Worm (Caenorhabditis elegans) whole organism, mixed stage, embryonic: ENCODE measurements around the gene rbm-25.

ENCODE experiments used
- M03D4.4 ChIP-seq: sonication (generic microtip); optimal IDR thresholded peaks from 2 replicates; lab custom pipeline; 2017; ENCODE audit warnings: mild to moderate bottlenecking, missing genetic modification characterization, missing compliant biosample characterization
- bed-3 ChIP-seq: fragments of 200-800 bp; sonication (Bioruptor generic); optimal IDR thresholded peaks from 3 replicates; lab custom pipeline; 2018; ENCODE audit warnings: mild to moderate bottlenecking, missing genetic modification characterization, moderate library complexity, missing compliant biosample characterization
- blmp-1 ChIP-seq: fragments of 150-350 bp; optimal IDR thresholded peaks from 2 replicates; lab custom pipeline; 2014; ENCODE audit warnings: missing biosample characterization, missing genetic modification characterization
- ceh-39 ChIP-seq: fragments of 150-350 bp; optimal IDR thresholded peaks from 2 replicates; lab custom pipeline; 2014; ENCODE audit warnings: missing biosample characterization, missing genetic modification characterization
- ceh-43 ChIP-seq: fragments of 200-800 bp; sonication (Bioruptor generic); optimal IDR thresholded peaks from 2 replicates; lab custom pipeline; 2018; ENCODE audit warnings: mild to moderate bottlenecking, missing genetic modification characterization, moderate library complexity, missing compliant biosample characterization
- ceh-83 ChIP-seq: fragments of 200-800 bp; sonication (Bioruptor generic); optimal IDR thresholded peaks from 2 replicates; lab custom pipeline; 2018; ENCODE audit warnings: mild to moderate bottlenecking, missing genetic modification characterization, missing compliant biosample characterization
- ces-1 ChIP-seq: fragments of 150-350 bp; optimal IDR thresholded peaks from 2 replicates; lab custom pipeline; 2014; ENCODE audit warnings: missing biosample characterization, missing genetic modification reagents, missing genetic modification characterization
- cnd-1 ChIP-seq: fragments of 200-800 bp; sonication (Bioruptor generic); optimal IDR thresholded peaks from 2 replicates; lab custom pipeline; 2018; ENCODE audit warnings: mild to moderate bottlenecking, missing genetic modification characterization, missing compliant biosample characterization
- drap-1 ChIP-seq: fragments of 200-800 bp; sonication (Bioruptor generic); optimal IDR thresholded peaks from 3 replicates; lab custom pipeline; 2018; ENCODE audit warnings: mild to moderate bottlenecking, missing genetic modification characterization, missing compliant biosample characterization
- elt-3 ChIP-seq: fragments of 150-350 bp; optimal IDR thresholded peaks from 2 replicates; lab custom pipeline; 2014; ENCODE audit warnings: missing biosample characterization, missing genetic modification characterization
- flh-1 ChIP-seq: fragments of 200-800 bp; sonication (Bioruptor generic); optimal IDR thresholded peaks from 2 replicates; lab custom pipeline; 2018; ENCODE audit warnings: mild to moderate bottlenecking, missing genetic modification characterization, moderate library complexity, missing compliant biosample characterization
- ham-2 ChIP-seq: fragments of 200-800 bp; sonication (Bioruptor generic); optimal IDR thresholded peaks from 2 replicates; lab custom pipeline; 2018; ENCODE audit warnings: mild to moderate bottlenecking, missing genetic modification characterization, missing compliant biosample characterization
- hlh-1 ChIP-seq: fragments of 150-350 bp; optimal IDR thresholded peaks from 2 replicates; lab custom pipeline; 2014; ENCODE audit warnings: missing biosample characterization, missing genetic modification reagents, missing genetic modification characterization
- lin-13 ChIP-seq: fragments of 150-350 bp; optimal IDR thresholded peaks from 2 replicates; lab custom pipeline; 2014; ENCODE audit warnings: missing biosample characterization, missing genetic modification characterization
- lin-32 ChIP-seq: fragments of 200-800 bp; sonication (Bioruptor generic); optimal IDR thresholded peaks from 2 replicates; lab custom pipeline; 2018; ENCODE audit warnings: mild to moderate bottlenecking, missing genetic modification characterization, missing compliant biosample characterization
- lsy-2 ChIP-seq: fragments of 150-350 bp; optimal IDR thresholded peaks from 2 replicates; lab custom pipeline; 2014; ENCODE audit warnings: missing biosample characterization, missing genetic modification characterization
- mab-5 ChIP-seq: fragments of 150-350 bp; optimal IDR thresholded peaks from 2 replicates; lab custom pipeline; 2014; ENCODE audit warnings: missing biosample characterization, missing genetic modification characterization
- mls-2 ChIP-seq: sonication (generic microtip); optimal IDR thresholded peaks from 2 replicates; lab custom pipeline; 2016; ENCODE audit warnings: mild to moderate bottlenecking, missing genetic modification characterization, moderate library complexity, missing compliant biosample characterization
- nhr-12 ChIP-seq: fragments of 150-350 bp; optimal IDR thresholded peaks from 2 replicates; lab custom pipeline; 2014; ENCODE audit warnings: missing biosample characterization, missing genetic modification characterization
- nhr-237 ChIP-seq: fragments of 150-350 bp; optimal IDR thresholded peaks from 2 replicates; lab custom pipeline; 2014; ENCODE audit warnings: missing biosample characterization, missing genetic modification characterization
- nhr-76 ChIP-seq: sonication (generic microtip); optimal IDR thresholded peaks from 2 replicates; lab custom pipeline; 2017; ENCODE audit warnings: missing biosample characterization, missing genetic modification characterization
- pha-4 ChIP-seq: fragments of 150-350 bp; optimal IDR thresholded peaks from 2 replicates; lab custom pipeline; 2018; ENCODE audit warnings: missing biosample characterization, missing genetic modification reagents, missing genetic modification characterization
- sem-2 ChIP-seq: fragments of 200-800 bp; sonication (Bioruptor generic); optimal IDR thresholded peaks from 2 replicates; lab custom pipeline; 2018; ENCODE audit warnings: mild to moderate bottlenecking, missing genetic modification characterization, missing compliant biosample characterization
- sptf-1 ChIP-seq: sonication (generic microtip); optimal IDR thresholded peaks from 2 replicates; lab custom pipeline; 2017; ENCODE audit warnings: mild to moderate bottlenecking, missing genetic modification characterization, moderate library complexity, missing compliant biosample characterization
- unc-120 ChIP-seq: sonication (generic microtip); optimal IDR thresholded peaks from 2 replicates; lab custom pipeline; 2017; ENCODE audit warnings: missing genetic modification characterization, missing compliant biosample characterization; ENCODE audit not compliant: poor library complexity, severe bottlenecking
- unc-39 ChIP-seq: fragments of 150-350 bp; optimal IDR thresholded peaks from 2 replicates; lab custom pipeline; 2014; ENCODE audit warnings: missing biosample characterization, missing genetic modification characterization
- ztf-11 ChIP-seq: fragments of 150-350 bp; optimal IDR thresholded peaks from 2 replicates; lab custom pipeline; 2014; ENCODE audit warnings: missing biosample characterization, missing genetic modification characterization

Gene rbm-25

DNA sequence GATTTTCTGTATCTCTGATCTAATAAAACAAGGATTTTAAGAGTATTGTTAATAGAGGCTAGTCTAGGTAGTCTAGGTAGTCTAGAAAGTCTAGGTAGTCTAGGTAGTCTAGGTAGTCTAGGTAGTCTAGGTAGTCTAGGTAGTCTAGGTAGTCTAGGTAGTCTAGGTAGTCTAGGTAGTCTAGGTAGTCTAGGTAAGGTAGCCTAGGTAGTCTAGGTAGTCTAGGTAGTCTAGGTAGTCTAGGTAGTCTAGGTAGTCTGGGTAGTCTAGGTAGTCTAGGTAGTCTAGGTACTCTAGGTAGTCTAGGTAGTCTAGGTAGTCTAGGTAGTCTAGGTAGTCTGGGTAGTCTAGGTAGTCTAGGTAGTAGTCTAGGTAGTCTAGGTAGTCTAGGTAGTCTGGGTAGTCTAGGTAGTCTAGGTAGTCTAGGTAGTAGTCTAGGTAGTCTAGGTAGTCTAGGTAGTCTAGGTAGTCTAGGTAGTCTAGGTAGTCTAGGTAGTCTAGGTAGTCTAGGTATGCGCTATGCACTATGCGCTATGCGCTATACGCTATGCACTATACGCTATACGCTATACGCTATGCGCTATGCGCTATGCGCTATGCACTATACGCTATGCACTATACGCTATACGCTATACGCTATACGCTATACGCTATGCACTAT is 12.0 kb downstream of the rbm-25 start:
- TF ChIP-seq unc-120 (tag; lab: Kevin White, UChicago), result peak; percentile 56
- peak; percentile 38 for TF ChIP-seq sem-2 (GFP tag; lab: Kevin White, UChicago)
- TF ChIP-seq cnd-1 (tag; lab: Kevin White, UChicago), result peak; percentile 41
- TF ChIP-seq M03D4.4 (tag; lab: Kevin White, UChicago), result peak; percentile 70
- peak; percentile 64 for TF ChIP-seq drap-1 (GFP tag; lab: Kevin White, UChicago)
- peak; percentile 75 for TF ChIP-seq ham-2
- peak; percentile 66 for TF ChIP-seq lin-32 (GFP tag; lab: Kevin White, UChicago)
- TF ChIP-seq ceh-83 (GFP tag; lab: Kevin White, UChicago), result peak; percentile 82
- peak; percentile 96 for TF ChIP-seq sptf-1 (tag; lab: Kevin White, UChicago)
- TF ChIP-seq bed-3 (GFP tag; lab: Kevin White, UChicago), result peak; percentile 52
- TF ChIP-seq nhr-12 (tag; lab: Kevin White, UChicago), result peak; percentile 39
- peak; percentile 77 for TF ChIP-seq mls-2 (tag; lab: Kevin White, UChicago)

DNA sequence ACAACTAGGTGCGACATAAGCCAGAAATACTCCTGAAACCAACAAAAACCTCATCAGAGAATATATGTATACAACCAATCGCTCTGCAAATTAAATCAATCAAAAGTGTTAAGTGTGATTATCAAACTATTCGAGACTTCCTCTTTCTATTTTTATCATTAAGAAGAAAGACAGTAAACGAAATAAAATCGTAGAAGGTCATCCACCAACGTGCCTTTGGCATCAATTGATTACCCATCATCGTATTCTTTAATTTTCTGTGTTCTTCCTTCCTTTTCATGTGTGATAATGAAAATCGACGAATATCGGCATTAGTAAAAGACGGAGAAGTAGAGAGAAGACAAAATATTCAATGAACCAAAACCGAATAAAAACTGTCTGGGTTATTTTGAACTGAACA is 13.9 kb downstream of the rbm-25 start:
- TF ChIP-seq sem-2 (GFP tag; lab: Kevin White, UChicago) (no peak), mab-5 (no peak), nhr-12 (tag; lab: Kevin White, UChicago) (no peak), nhr-76 (tag; lab: Kevin White, UChicago) (no peak), M03D4.4 (tag; lab: Kevin White, UChicago) (no peak), ces-1 (GFP tag; lab: Kevin White, UChicago) (no peak)
- TF ChIP-seq, all 35 proteins: peak for 0

DNA sequence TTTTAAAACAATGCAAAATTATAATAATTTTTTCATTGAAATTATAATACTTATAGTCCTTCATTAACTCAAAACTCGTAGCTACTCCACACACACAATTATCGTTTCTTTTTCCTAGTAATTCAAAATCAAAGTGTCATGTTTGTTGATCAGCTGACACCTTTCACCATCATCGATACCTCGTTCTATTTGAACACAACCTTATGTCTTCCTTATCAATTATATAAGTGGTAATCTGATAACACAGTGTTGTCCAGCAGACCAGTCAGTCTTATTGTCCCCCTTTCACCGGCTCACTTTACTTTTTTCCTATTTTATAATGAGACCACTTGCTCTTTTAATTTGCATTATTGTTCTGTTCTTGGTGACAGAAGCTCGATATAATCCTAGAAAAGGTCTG is 14.8 kb downstream of the rbm-25 start, which contains the start of the genes T28H10.2 and lgmn-1:
TSS of gene T28H10.2 (minus strand) at position 177 of the 400 bp plus-strand sequence.
TSS of gene lgmn-1 (plus strand) at position 284 of the 400 bp plus-strand sequence.
- TF ChIP-seq bed-3 (GFP tag; lab: Kevin White, UChicago) (no peak), ceh-83 (GFP tag; lab: Kevin White, UChicago) (no peak), unc-120 (tag; lab: Kevin White, UChicago) (no peak), M03D4.4 (tag; lab: Kevin White, UChicago) (no peak), pha-4 (no peak), ces-1 (GFP tag; lab: Kevin White, UChicago) (no peak), cnd-1 (tag; lab: Kevin White, UChicago) (no peak), ceh-39 (tag; lab: Kevin White, UChicago) (no peak), elt-3 (no peak), mls-2 (tag; lab: Kevin White, UChicago) (no peak), ham-2 (no peak), lin-13 (tag; lab: Kevin White, UChicago) (no peak), lsy-2 (tag; lab: Kevin White, UChicago) (no peak)

DNA sequence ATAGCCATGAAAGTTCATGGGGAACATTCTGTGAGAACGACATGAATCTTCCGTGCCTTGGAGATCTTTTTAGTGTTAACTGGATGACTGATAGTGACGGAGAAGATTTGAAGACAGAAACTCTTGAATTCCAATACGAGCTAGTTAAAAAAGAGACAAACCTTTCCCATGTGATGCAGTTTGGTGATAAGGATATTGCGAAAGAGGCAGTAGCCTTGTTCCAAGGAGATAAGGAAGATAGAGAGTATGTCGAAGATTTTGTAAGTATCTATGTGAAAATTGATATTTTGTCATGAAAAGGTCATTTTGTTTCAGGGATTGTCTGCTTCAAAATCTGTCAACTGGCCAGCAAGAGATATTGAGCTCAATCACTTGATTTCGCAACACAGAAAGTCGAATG is 15.9 kb downstream of the rbm-25 start:
- no peak for TF ChIP-seq ztf-11 (tag; lab: Kevin White, UChicago)
- TF ChIP-seq lin-32 (GFP tag; lab: Kevin White, UChicago), result no peak
- no peak for TF ChIP-seq sptf-1 (tag; lab: Kevin White, UChicago)
- no peak for TF ChIP-seq ces-1 (GFP tag; lab: Kevin White, UChicago)
- no peak for TF ChIP-seq mls-2 (tag; lab: Kevin White, UChicago)
- no peak for TF ChIP-seq ceh-43 (GFP tag; lab: Kevin White, UChicago)
- TF ChIP-seq unc-120 (tag; lab: Kevin White, UChicago), result no peak
- no peak for TF ChIP-seq nhr-76 (tag; lab: Kevin White, UChicago)
- no peak for TF ChIP-seq blmp-1
- no peak for TF ChIP-seq nhr-12 (tag; lab: Kevin White, UChicago)

DNA sequence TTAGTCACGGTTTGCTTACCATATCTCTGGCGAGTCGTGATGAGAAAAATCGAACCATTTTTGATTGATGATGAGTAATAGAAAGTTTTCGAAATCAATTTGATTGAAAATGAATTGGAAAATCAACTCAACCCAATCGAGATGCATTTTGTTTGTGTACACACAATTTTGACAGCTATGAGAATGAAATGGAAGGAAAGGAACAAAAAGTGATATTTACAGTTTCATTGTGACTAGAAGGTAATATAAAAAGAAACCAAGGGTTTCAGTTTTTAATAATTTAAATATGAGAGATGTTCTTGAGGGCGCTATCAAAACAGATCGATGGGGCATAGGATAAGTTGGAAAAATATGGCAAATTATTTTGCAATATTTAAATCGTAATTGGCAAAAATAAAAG is 19.1 kb downstream of the rbm-25 start, which contains the start of gene cal-1:
TSS of gene cal-1 (minus strand) at position 101 of the 400 bp plus-strand sequence.
- TF ChIP-seq elt-3 (no peak), sem-2 (GFP tag; lab: Kevin White, UChicago) (no peak), flh-1 (GFP tag; lab: Kevin White, UChicago) (no peak), ceh-83 (GFP tag; lab: Kevin White, UChicago) (no peak), ceh-39 (tag; lab: Kevin White, UChicago) (no peak), unc-39 (tag; lab: Kevin White, UChicago) (no peak), hlh-1 (tag; lab: Kevin White, UChicago) (no peak), nhr-237 (tag; lab: Kevin White, UChicago) (no peak), lin-32 (GFP tag; lab: Kevin White, UChicago) (no peak), ham-2 (no peak)
